Worm (Caenorhabditis elegans): ENCODE data around the gene lips-3.
A peak's percentile ranks its signal among the peaks of the same experiment; 100 is the strongest.

The lips-3 gene

ce11 chrIII:4616071-4616571, at the start of gene lips-3:
lips-3 (plus strand) TSS chrIII:4616528.
- TF ChIP-seq nhr-120 (GFP tag; IDR thresholded peaks at IDR 0.05) (no peak), mel-28 (tag; optimal IDR thresholded peaks at IDR 0.05; ENCODE audit: borderline replicate concordance) (no peak), athp-1 (tag; optimal IDR thresholded peaks at IDR 0.05) (no peak), nfya-2 (GFP tag; IDR thresholded peaks at IDR 0.05) (no peak), B0035.1 (tag; optimal IDR thresholded peaks at IDR 0.05) (no peak), ztf-26 (tag; optimal IDR thresholded peaks at IDR 0.05) (no peak), egl-44 (GFP tag; IDR thresholded peaks at IDR 0.05) (no peak), gei-17 (GFP tag; optimal IDR thresholded peaks at IDR 0.05) (no peak), unc-130 (GFP tag; optimal IDR thresholded peaks at IDR 0.05) (no peak), sea-2 (GFP tag; IDR thresholded peaks at IDR 0.05) (no peak), tlf-1 (GFP tag; optimal IDR thresholded peaks at IDR 0.05) (no peak), ztf-18 (tag; optimal IDR thresholded peaks at IDR 0.05) (no peak), hlh-12 (tag; optimal IDR thresholded peaks at IDR 0.05) (no peak), tbx-9 (tag; optimal IDR thresholded peaks at IDR 0.05; ENCODE audit: borderline replicate concordance) (no peak), K11D2.4 (GFP tag; IDR thresholded peaks at IDR 0.05) (no peak), C06A6.2 (GFP tag; conservative IDR thresholded peaks at IDR 0.05) (no peak)

ce11 chrIII:4568030-4568429, 48.3 kb upstream of the lips-3 start, which contains the start of gene mlcd-1:
mlcd-1 (minus strand) TSS chrIII:4568130.
- TF ChIP-seq F22D6.2 (tag; optimal IDR thresholded peaks at IDR 0.05) (no peak), egl-18 (GFP tag; IDR thresholded peaks at IDR 0.05) (no peak), ztf-18 (tag; optimal IDR thresholded peaks at IDR 0.05) (no peak), die-1 (tag; optimal IDR thresholded peaks at IDR 0.05) (no peak), T07F8.4 (tag; optimal IDR thresholded peaks at IDR 0.05) (no peak), ztf-6 (GFP tag; IDR thresholded peaks at IDR 0.05) (no peak), nhr-80 (tag; optimal IDR thresholded peaks at IDR 0.05) (no peak), dpl-1 (GFP tag; optimal IDR thresholded peaks at IDR 0.05) (no peak), unc-62 (GFP tag; optimal IDR thresholded peaks at IDR 0.05) (no peak), F57C9.4 (tag; optimal IDR thresholded peaks at IDR 0.05) (no peak), aptf-2 (GFP tag; conservative IDR thresholded peaks at IDR 0.05) (no peak)

- TF ChIP-seq unc-62 (GFP tag; optimal IDR thresholded peaks at IDR 0.05) = no peak
- peak; percentile 53 for TF ChIP-seq madf-10 (tag; optimal IDR thresholded peaks at IDR 0.05)
- no peak for TF ChIP-seq cebp-1 (GFP tag; IDR thresholded peaks at IDR 0.05)
- peak; percentile 71 for TF ChIP-seq cebp-1 (tag; optimal IDR thresholded peaks at IDR 0.05)
- TF ChIP-seq die-1 (tag; optimal IDR thresholded peaks at IDR 0.05) = peak; percentile 21
- peak; percentile 53 for TF ChIP-seq tbp1 (GFP tag; optimal IDR thresholded peaks at IDR 0.05)
- 0 out of 2 replicates have a peak, but pooled peaks have one; percentile 55 for TF ChIP-seq egl-44 (GFP tag; IDR thresholded peaks at IDR 0.05)
- peak; percentile 65 for TF ChIP-seq pbrm-1 (GFP tag; IDR thresholded peaks at IDR 0.05)
- TF ChIP-seq lin-54 (GFP tag; optimal IDR thresholded peaks at IDR 0.05) = peak; percentile 55
- peak; percentile 74 for TF ChIP-seq madf-6 (GFP tag; IDR thresholded peaks at IDR 0.05)
- TF ChIP-seq dpl-1 (GFP tag; optimal IDR thresholded peaks at IDR 0.05) = no peak
- peak; percentile 42 for TF ChIP-seq lsl-1 (GFP tag; optimal IDR thresholded peaks at IDR 0.05)
- TF ChIP-seq rec-8 (tag; optimal IDR thresholded peaks at IDR 0.05) = peak; percentile 55 to 59
- peak; percentile 83 for TF ChIP-seq ZK185.1 (tag; optimal IDR thresholded peaks at IDR 0.05; ENCODE audit: poor library complexity, severe bottlenecking)
- TF ChIP-seq mcd-1 (GFP tag; IDR thresholded peaks at IDR 0.05) = peak; percentile 46; the same call in 1 of the 2 replicates
- peak; percentile 30 for TF ChIP-seq athp-1 (tag; optimal IDR thresholded peaks at IDR 0.05)
- TF ChIP-seq lsy-27 (tag; optimal IDR thresholded peaks at IDR 0.05; ENCODE audit: borderline replicate concordance, insufficient read depth) = no peak
- no peak for TF ChIP-seq nhr-27 (tag; optimal IDR thresholded peaks at IDR 0.05)
- TF ChIP-seq zim-3 (tag; optimal IDR thresholded peaks at IDR 0.05) = peak; percentile 7
- TF ChIP-seq hrde-1 (tag; optimal IDR thresholded peaks at IDR 0.05; ENCODE audit: borderline replicate concordance) = no peak
- TF ChIP-seq ceh-100 (GFP tag; IDR thresholded peaks at IDR 0.05) = peak; percentile 46; the same call in 1 of the 2 replicates
- TF ChIP-seq snpc-4 (GFP tag; optimal IDR thresholded peaks at IDR 0.05) = no peak
- peak in 3 of 4 experiments; percentile 8 to 63 (median 12) for TF ChIP-seq snpc-4 (tag; optimal IDR thresholded peaks at IDR 0.05)
- TF ChIP-seq ztf-22 (GFP tag; optimal IDR thresholded peaks at IDR 0.05) = no peak
- no peak for TF ChIP-seq Y67H2A.10 (GFP tag; conservative IDR thresholded peaks at IDR 0.05)
These were observed 47.9 kb upstream of the lips-3 start, which contains the start of gene idhg-1 for ce11 chrIII:4568455-4568854. idhg-1 (plus strand) TSS chrIII:4568797.
